Worm (Caenorhabditis elegans): ENCODE measurements around the gene Y37E11AL.12.

Gene Y37E11AL.12

DNA sequence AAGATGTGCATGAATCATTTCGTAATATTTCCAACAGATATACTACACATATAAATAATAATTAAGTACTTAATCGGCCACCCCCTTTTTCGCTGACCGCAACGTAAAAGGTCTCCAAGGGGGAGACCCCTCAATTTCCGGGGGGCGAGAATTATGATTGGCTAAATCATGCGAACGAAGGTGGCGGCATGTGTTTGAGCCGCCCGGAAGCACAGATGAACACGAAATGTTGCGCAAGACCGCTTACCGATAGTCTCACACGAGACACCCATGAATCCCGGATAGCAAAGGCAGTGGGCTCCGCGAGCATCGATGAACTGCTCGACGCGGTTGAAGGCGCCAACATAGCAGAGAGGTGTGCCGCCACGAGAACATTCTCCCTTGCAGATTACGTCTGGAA lies 36.7 kb downstream of the Y37E11AL.12 start:
- TF ChIP-seq him-1 (tag; optimal IDR thresholded peaks at IDR 0.05) = no peak
- no peak for TF ChIP-seq dao-5 (tag; optimal IDR thresholded peaks at IDR 0.05)
- TF ChIP-seq W03F9.2 (tag; optimal IDR thresholded peaks at IDR 0.05) = no peak

DNA sequence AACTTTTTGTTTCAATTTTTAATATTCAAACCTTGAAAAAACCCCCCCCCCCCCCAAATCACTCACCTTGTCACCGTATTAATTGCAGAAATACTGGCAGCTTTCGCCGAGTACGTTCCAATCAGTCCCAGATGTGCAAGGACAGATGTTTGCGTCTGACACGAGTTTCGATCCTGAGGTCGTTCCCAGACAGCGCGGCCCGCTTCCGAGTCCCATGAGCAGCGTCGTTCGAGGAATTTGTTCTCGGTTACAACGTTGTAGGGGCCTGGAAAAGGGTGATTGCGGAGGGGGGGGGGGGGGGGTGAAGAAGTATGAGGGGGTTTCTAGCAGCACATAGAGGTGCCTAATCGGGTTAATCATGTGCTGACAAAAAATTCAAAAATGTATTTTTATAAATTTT lies 38.9 kb downstream of the Y37E11AL.12 start:
- no peak for TF ChIP-seq W03F9.2 (tag; optimal IDR thresholded peaks at IDR 0.05)

DNA sequence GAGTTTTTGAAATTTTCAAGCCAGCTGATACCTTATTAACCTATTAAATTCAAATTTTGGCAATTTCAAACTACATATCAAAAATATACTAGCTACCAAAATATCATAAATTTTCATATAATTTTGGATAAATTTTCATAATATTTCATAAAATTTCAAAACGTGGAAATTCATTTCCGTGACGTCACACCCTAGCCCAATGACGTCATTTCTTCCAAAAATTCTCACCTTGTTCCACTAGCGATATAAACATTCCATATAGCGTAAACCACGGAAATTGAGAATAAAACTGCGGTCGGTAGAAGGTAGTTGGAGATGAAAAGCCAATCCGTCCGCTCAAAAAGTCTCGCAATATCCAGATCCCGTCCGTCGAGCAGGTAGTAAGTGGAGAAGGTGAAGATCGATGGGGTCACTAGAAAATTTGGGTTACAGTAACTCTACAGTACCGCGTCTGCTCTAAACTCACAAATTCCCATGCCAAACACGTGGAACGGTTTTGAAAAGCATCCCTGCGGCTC lies 40.6 kb downstream of the Y37E11AL.12 start:
- TF ChIP-seq W03F9.2 (tag; optimal IDR thresholded peaks at IDR 0.05) (no peak), dao-5 (tag; optimal IDR thresholded peaks at IDR 0.05) (no peak), him-1 (tag; optimal IDR thresholded peaks at IDR 0.05) (no peak)

DNA sequence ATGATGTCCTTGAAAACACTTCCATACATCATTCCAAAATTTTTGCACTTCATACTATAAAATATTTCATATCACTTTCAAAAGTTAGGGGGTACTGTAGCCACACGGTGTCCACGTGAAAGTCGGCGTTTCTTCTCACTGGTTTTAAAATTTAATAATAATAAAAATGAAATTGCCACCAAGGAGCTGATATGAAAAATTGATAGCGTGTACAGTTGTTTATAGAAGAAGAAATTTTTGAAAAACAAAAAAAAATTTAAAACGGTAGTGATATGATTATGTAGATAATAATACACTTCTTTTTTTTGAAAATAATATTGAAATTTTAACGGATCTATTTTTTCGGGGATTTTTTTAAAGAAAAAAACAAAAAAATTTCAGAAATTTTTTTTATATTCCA lies 41.8 kb downstream of the Y37E11AL.12 start:
- TF ChIP-seq dao-5 (tag; optimal IDR thresholded peaks at IDR 0.05) (no peak), W03F9.2 (tag; optimal IDR thresholded peaks at IDR 0.05) (no peak), him-1 (tag; optimal IDR thresholded peaks at IDR 0.05) (no peak)

DNA sequence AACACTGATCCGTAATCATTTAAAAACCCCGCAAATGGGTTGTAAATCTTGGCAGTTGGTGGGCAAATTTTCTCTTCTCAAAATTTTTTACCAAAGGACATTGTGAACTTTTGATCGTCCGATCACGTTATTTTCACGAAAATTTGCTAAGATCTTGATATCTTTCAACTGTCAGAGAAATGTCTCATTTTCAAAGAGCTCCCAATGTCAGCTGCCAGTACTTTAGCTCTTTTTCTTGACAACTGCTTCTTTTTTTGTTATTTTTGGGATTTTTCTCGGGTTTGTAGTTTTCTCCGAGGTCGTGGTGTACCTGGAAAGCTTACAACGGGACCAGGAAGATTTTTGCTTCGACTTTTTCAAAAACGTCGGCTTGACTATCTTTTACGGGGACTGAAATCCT lies 45.9 kb downstream of the Y37E11AL.12 start:
- TF ChIP-seq him-1 (tag; optimal IDR thresholded peaks at IDR 0.05) (no peak), dao-5 (tag; optimal IDR thresholded peaks at IDR 0.05) (no peak), W03F9.2 (tag; optimal IDR thresholded peaks at IDR 0.05) (no peak)

DNA sequence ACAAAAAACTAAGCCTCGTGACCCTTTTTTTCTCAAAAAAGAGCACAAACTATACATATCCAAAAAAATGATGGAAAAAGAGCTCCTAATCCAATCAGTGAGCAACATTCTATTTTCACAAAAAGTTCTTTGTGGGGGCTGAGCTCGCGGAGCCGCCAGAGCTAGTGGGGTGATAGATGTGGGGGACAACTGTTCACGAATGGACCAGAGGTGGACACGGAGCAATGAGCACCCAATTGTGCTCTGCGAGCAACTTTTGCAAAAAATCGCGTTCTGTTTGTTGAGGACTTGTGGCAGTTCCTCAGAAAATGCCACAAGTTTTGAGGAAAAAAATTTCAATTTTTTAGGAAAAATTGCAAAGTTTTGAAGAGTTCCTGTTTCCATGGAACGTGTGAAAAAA lies 47.0 kb downstream of the Y37E11AL.12 start:
- no peak for TF ChIP-seq dao-5 (tag; optimal IDR thresholded peaks at IDR 0.05)
- no peak for TF ChIP-seq W03F9.2 (tag; optimal IDR thresholded peaks at IDR 0.05)
- no peak for TF ChIP-seq him-1 (tag; optimal IDR thresholded peaks at IDR 0.05)

DNA sequence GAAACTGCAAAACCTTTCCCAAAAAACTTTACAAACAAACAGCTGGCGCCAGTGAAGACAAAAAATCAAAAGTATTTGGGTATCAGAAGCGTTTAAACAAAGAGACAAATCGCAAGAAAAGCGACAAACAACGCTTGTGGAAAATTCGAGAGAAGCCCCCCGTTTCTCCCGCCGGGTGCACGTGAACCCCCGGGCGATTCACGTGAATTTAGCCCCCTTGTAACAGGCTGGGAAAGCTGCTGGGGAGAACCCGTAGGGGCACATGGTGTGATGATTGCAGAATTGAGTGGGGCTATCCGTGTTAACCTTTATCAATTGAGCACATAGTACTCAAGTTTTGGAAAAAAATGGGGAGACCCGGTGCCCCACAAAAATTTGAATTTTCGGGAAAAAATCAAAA lies 47.6 kb downstream of the Y37E11AL.12 start:
- TF ChIP-seq dao-5 (tag; optimal IDR thresholded peaks at IDR 0.05) (no peak), W03F9.2 (tag; optimal IDR thresholded peaks at IDR 0.05) (no peak), him-1 (tag; optimal IDR thresholded peaks at IDR 0.05) (no peak)

DNA sequence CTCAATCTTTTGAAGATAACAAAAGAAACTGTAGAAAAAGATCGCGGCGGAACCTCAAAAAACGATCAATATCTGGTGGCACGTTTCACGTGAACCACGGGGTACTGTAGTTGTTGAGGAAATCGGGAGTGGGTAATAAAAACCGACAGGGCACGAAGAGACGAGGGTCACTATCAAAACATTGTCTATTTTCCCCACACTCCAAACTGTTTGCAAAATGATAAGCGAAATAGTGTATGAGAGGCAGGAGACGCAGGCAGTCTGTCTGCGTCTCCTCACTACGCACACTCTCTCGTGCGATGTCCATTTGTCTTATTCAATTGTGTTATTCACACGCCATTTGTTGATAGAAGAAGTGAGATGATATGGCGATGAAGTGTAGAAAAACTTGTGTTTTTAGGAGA lies 48.4 kb downstream of the Y37E11AL.12 start:
- TF ChIP-seq him-1 (tag; optimal IDR thresholded peaks at IDR 0.05) = no peak
- no peak for TF ChIP-seq W03F9.2 (tag; optimal IDR thresholded peaks at IDR 0.05)
- no peak for TF ChIP-seq dao-5 (tag; optimal IDR thresholded peaks at IDR 0.05)

DNA sequence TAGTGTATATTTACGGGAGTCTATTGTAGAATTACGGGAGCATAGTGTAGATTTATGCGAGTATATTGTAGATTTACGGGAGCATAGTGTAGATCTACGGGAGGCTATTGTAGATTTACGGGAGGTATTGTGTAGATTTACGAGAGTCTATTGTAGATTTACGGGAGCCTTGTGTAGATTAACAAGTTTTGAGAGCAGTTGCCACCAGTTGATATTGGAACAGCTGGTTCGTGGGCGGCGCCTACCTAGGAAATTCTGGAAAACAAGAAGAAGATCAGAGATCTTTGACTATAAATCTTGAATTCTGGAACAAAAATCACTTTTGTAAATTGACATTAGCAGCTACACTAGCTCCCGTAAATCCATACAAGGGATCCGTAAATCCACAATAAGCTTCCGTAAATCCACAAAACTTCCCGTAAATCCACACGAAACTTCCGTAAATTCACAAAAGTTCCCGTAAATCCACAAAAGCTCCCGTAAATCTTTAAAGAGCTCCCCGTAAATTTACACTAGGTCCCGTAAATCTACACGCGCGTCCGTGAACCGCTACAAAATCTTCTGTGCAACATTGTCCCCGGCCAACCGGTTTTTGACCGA lies 48.9 kb downstream of the Y37E11AL.12 start:
- no peak for TF ChIP-seq him-1 (tag; optimal IDR thresholded peaks at IDR 0.05)
- no peak for TF ChIP-seq dao-5 (tag; optimal IDR thresholded peaks at IDR 0.05)
- no peak for TF ChIP-seq W03F9.2 (tag; optimal IDR thresholded peaks at IDR 0.05)

DNA sequence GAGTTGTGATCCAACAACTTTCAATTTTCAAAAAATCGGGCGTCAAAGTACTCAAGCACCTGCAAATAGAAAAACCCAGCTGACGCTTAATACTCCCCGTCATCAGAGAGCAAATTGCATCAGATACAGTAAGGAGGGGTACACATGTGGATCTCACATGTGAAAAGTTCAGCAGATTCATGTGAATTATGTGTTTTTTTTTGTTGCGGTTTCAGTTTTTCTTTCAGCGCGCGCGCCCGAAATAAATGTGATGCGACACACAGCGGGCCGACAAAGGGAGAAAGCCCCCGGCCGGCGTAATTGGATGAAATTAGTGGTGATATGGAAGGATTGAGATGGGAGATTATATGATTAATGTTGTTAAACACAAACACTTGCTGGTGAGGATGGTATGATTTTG lies 49.6 kb downstream of the Y37E11AL.12 start:
- TF ChIP-seq dao-5 (tag; optimal IDR thresholded peaks at IDR 0.05) (no peak), W03F9.2 (tag; optimal IDR thresholded peaks at IDR 0.05) (no peak), him-1 (tag; optimal IDR thresholded peaks at IDR 0.05) (no peak)
